In the genomic region with DNA sequence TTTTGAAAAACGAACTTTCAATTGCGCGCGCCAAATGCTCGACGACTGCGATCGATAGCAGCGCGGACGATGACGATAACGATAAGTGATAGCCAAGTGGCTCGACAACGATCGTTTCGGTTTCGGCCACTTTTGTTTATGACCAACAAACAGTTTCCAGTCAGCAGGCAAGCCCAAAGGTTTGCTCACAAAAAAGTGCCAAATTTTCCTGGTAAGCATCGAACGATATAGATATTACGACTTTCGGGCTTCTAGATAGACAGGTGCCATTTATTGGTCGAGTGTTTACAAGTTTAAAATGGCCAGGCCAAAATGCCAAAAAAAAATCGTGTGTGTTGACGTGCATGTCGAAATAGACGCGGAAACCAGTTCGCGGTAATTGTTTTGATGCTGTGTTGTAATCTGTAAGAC, we compare ENCODE assay signal across 1 fruit fly cellular context.
TF ChIP-seq lines count a peak whose summit lies in the region.

A gene (plus strand): TSS at position 147 of the 411 bp plus-strand sequence.

TF ChIP-seq in whole organism, embryonic, 481 proteins besides CTCF, POLR2A, EP300 and RAD21 (continued from another document):
- TF ChIP-seq CG2678 (tag; optimal IDR thresholded peaks at IDR 0.05; lab: Kevin White, UChicago) (no peak), HmgZ (tag; optimal IDR thresholded peaks at IDR 0.05; lab: Kevin White, UChicago) (peak; percentile 35), CG2116 (GFP tag; optimal IDR thresholded peaks at IDR 0.05; lab: Kevin White, UChicago) (peak; percentile 57), CG42726 (GFP tag; IDR thresholded peaks at IDR 0.05; lab: Robert Waterston, UW; ENCODE audit: partially characterized antibody) (peak; percentile 33; the same call in 1 of the 2 replicates), abd-A (tag; optimal IDR thresholded peaks at IDR 0.05; lab: Kevin White, UChicago) (peak; percentile 52), Sry-δ (GFP tag; optimal IDR thresholded peaks at IDR 0.05; lab: Kevin White, UChicago) (peak; percentile 46), Ets97D (GFP tag; optimal IDR thresholded peaks at IDR 0.05; lab: Kevin White, UChicago) (peak; percentile 2), ato (GFP tag; IDR thresholded peaks at IDR 0.05; lab: Robert Waterston, UW; ENCODE audit: partially characterized antibody) (peak; percentile 87), crp (GFP tag; optimal IDR thresholded peaks at IDR 0.05; lab: Kevin White, UChicago) (no peak), CG6254 (GFP tag; optimal IDR thresholded peaks at IDR 0.05; lab: Kevin White, UChicago) (no peak), Side (GFP tag; optimal IDR thresholded peaks at IDR 0.05; lab: Kevin White, UChicago) (no peak), her (GFP tag; optimal IDR thresholded peaks at IDR 0.05; lab: Kevin White, UChicago) (peak; percentile 26), Pdp1 (GFP tag; optimal IDR thresholded peaks at IDR 0.05; lab: Kevin White, UChicago) (peak in 1 of 2 experiments; percentile 22), CG13424 (tag; optimal IDR thresholded peaks at IDR 0.05; lab: Kevin White, UChicago) (no peak), sens (GFP tag; lab: Kevin White, UChicago) (peak; percentile 51), CG10543 (GFP tag; optimal IDR thresholded peaks at IDR 0.05; lab: Kevin White, UChicago) (peak; percentile 19), CG18011 (GFP tag; optimal IDR thresholded peaks at IDR 0.05; lab: Kevin White, UChicago) (peak; percentile 5), Dll (GFP tag; IDR thresholded peaks at IDR 0.05; lab: Robert Waterston, UW; ENCODE audit: partially characterized antibody) (peak; percentile 83), CG16813 (GFP tag; IDR thresholded peaks at IDR 0.05; lab: Robert Waterston, UW; ENCODE audit: partially characterized antibody) (peak; percentile 67), Dbx (GFP tag; IDR thresholded peaks at IDR 0.05; lab: Robert Waterston, UW) (no peak), Hey (tag; optimal IDR thresholded peaks at IDR 0.05; lab: Kevin White, UChicago) (no peak), Xbp1 (GFP tag; optimal IDR thresholded peaks at IDR 0.05; lab: Kevin White, UChicago) (no peak), Bgb (GFP tag; IDR thresholded peaks at IDR 0.05; lab: Robert Waterston, UW; ENCODE audit: partially characterized antibody) (peak; percentile 88), CG43689 (GFP tag; IDR thresholded peaks at IDR 0.05; lab: Robert Waterston, UW) (no peak), CG2202 (tag; optimal IDR thresholded peaks at IDR 0.05; lab: Kevin White, UChicago) (no peak), Ssrp (tag; optimal IDR thresholded peaks at IDR 0.05; lab: Kevin White, UChicago) (no peak), Drgx (GFP tag; IDR thresholded peaks at IDR 0.05; lab: Robert Waterston, UW) (no peak), nom (GFP tag; optimal IDR thresholded peaks at IDR 0.05; lab: Kevin White, UChicago) (no peak), nerfin-1 (tag; optimal IDR thresholded peaks at IDR 0.05; lab: Kevin White, UChicago) (no peak), Optix (GFP tag; IDR thresholded peaks at IDR 0.05; lab: Robert Waterston, UW) (no peak), disco-r (GFP tag; optimal IDR thresholded peaks at IDR 0.05; lab: Kevin White, UChicago) (no peak), CG9876 (GFP tag; optimal IDR thresholded peaks at IDR 0.05; lab: Kevin White, UChicago) (no peak), zen2 (GFP tag; IDR thresholded peaks at IDR 0.05; lab: Robert Waterston, UW; ENCODE audit: partially characterized antibody) (peak; percentile 90), amos (GFP tag; IDR thresholded peaks at IDR 0.05; lab: Robert Waterston, UW; ENCODE audit: partially characterized antibody) (peak; percentile 73; the same call in 1 of the 2 replicates), ase (GFP tag; IDR thresholded peaks at IDR 0.05; lab: Robert Waterston, UW) (peak; percentile 16; the same call in 1 of the 3 replicates), gfzf (GFP tag; optimal IDR thresholded peaks at IDR 0.05; lab: Kevin White, UChicago) (peak; percentile 6), BEAF-32 (GFP tag; optimal IDR thresholded peaks at IDR 0.05; lab: Kevin White, UChicago) (peak; percentile 46), CG17385 (GFP tag; optimal IDR thresholded peaks at IDR 0.05; lab: Kevin White, UChicago) (no peak), CG12071 (GFP tag; optimal IDR thresholded peaks at IDR 0.05; lab: Kevin White, UChicago) (peak; percentile 2), CG12659 (GFP tag; optimal IDR thresholded peaks at IDR 0.05; lab: Kevin White, UChicago) (peak; percentile 33), CG6791 (GFP tag; IDR thresholded peaks at IDR 0.05; lab: Robert Waterston, UW; ENCODE audit: partially characterized antibody) (peak; percentile 92), CG31441 (GFP tag; IDR thresholded peaks at IDR 0.05; lab: Robert Waterston, UW) (no peak), esg (GFP tag; conservative IDR thresholded peaks at IDR 0.05; lab: Robert Waterston, UW) (no peak), CG15696 (tag; optimal IDR thresholded peaks at IDR 0.05; lab: Kevin White, UChicago) (no peak), gro (GFP tag; optimal IDR thresholded peaks at IDR 0.05; lab: Kevin White, UChicago) (no peak), chinmo (GFP tag; IDR thresholded peaks at IDR 0.05; lab: Robert Waterston, UW; ENCODE audit: partially characterized antibody) (peak; percentile 71; the same call in 3 of the 4 replicates), NK7.1 (GFP tag; optimal IDR thresholded peaks at IDR 0.05; lab: Kevin White, UChicago) (no peak), grn (GFP tag; optimal IDR thresholded peaks at IDR 0.05; lab: Kevin White, UChicago) (no peak), CG15269 (tag; optimal IDR thresholded peaks at IDR 0.05; lab: Kevin White, UChicago) (peak; percentile 78), gem (tag; optimal IDR thresholded peaks at IDR 0.05; lab: Kevin White, UChicago) (no peak), PHDP (tag; optimal IDR thresholded peaks at IDR 0.05; lab: Kevin White, UChicago) (peak; percentile 39), Lhr (GFP tag; optimal IDR thresholded peaks at IDR 0.05; lab: Kevin White, UChicago) (no peak), CG8290 (GFP tag; optimal IDR thresholded peaks at IDR 0.05; lab: Kevin White, UChicago) (no peak), CG8290 (tag; optimal IDR thresholded peaks at IDR 0.05; lab: Kevin White, UChicago) (peak in 1 of 2 experiments; percentile 27), CG6765 (GFP tag; optimal IDR thresholded peaks at IDR 0.05; lab: Kevin White, UChicago) (no peak), sna (GFP tag; IDR thresholded peaks at IDR 0.05; lab: Robert Waterston, UW; ENCODE audit: partially characterized antibody) (peak; percentile 89), Doc3 (GFP tag; IDR thresholded peaks at IDR 0.05; lab: Robert Waterston, UW; ENCODE audit: partially characterized antibody) (peak; percentile 74), CG14860 (GFP tag; IDR thresholded peaks at IDR 0.05; lab: Robert Waterston, UW; ENCODE audit: partially characterized antibody) (peak; percentile 88), CG4820 (GFP tag; optimal IDR thresholded peaks at IDR 0.05; lab: Kevin White, UChicago) (no peak), MESR4 (GFP tag; optimal IDR thresholded peaks at IDR 0.05; lab: Kevin White, UChicago) (no peak), slp2 (GFP tag; optimal IDR thresholded peaks at IDR 0.05; lab: Kevin White, UChicago) (no peak), CG32532 (GFP tag; IDR thresholded peaks at IDR 0.05; lab: Robert Waterston, UW) (0 out of 2 replicates have a peak, but pooled peaks have one; percentile 21), Xrp1 (GFP tag; IDR thresholded peaks at IDR 0.05; lab: Robert Waterston, UW) (0 out of 2 replicates have a peak, but pooled peaks have one; percentile 6), mirr (GFP tag; optimal IDR thresholded peaks at IDR 0.05; lab: Kevin White, UChicago) (peak; percentile 15), gt (GFP tag; IDR thresholded peaks at IDR 0.05; lab: Robert Waterston, UW) (no peak), hb (GFP tag; IDR thresholded peaks at IDR 0.05; lab: Robert Waterston, UW; ENCODE audit: partially characterized antibody) (peak; percentile 81), inv (GFP tag; IDR thresholded peaks at IDR 0.05; lab: Robert Waterston, UW; ENCODE audit: partially characterized antibody) (peak; percentile 43), vnd (GFP tag; IDR thresholded peaks at IDR 0.05; lab: Robert Waterston, UW; ENCODE audit: partially characterized antibody) (peak; percentile 80; the same call in 2 of the 3 replicates), sr (GFP tag; IDR thresholded peaks at IDR 0.05; lab: Robert Waterston, UW) (no peak), mld (GFP tag; IDR thresholded peaks at IDR 0.05; lab: Robert Waterston, UW; ENCODE audit: partially characterized antibody) (peak; percentile 85), CG2129 (GFP tag; IDR thresholded peaks at IDR 0.05; lab: Robert Waterston, UW; ENCODE audit: partially characterized antibody) (0 out of 2 replicates have a peak, but pooled peaks have one; percentile 31), CG34422 (GFP tag; IDR thresholded peaks at IDR 0.05; lab: Robert Waterston, UW) (no peak; the same call in 2 of the 3 replicates), CG34224 (GFP tag; IDR thresholded peaks at IDR 0.05; lab: Robert Waterston, UW; ENCODE audit: partially characterized antibody) (peak; percentile 90), CG13287 (GFP tag; IDR thresholded peaks at IDR 0.05; lab: Robert Waterston, UW; ENCODE audit: partially characterized antibody) (peak; percentile 86), cato (GFP tag; optimal IDR thresholded peaks at IDR 0.05; lab: Kevin White, UChicago; ENCODE audit: borderline replicate concordance) (no peak), stwl (tag; optimal IDR thresholded peaks at IDR 0.05; lab: Kevin White, UChicago) (peak; percentile 72), Blimp-1 (GFP tag; optimal IDR thresholded peaks at IDR 0.05; lab: Kevin White, UChicago) (no peak), ftz-f1 (GFP tag; optimal IDR thresholded peaks at IDR 0.05; lab: Kevin White, UChicago) (no peak), Opbp (GFP tag; IDR thresholded peaks at IDR 0.05; lab: Robert Waterston, UW; ENCODE audit: partially characterized antibody) (peak; percentile 84), Fer1 (GFP tag; optimal IDR thresholded peaks at IDR 0.05; lab: Kevin White, UChicago) (peak; percentile 22), Med (GFP tag; lab: Kevin White, UChicago) (peak; percentile 75), unpg (GFP tag; optimal IDR thresholded peaks at IDR 0.05; lab: Kevin White, UChicago) (no peak), GATAe (GFP tag; conservative IDR thresholded peaks at IDR 0.05; lab: Robert Waterston, UW) (no peak), E2f2 (GFP tag; IDR thresholded peaks at IDR 0.05; lab: Robert Waterston, UW) (peak; percentile 93), CG13894 (tag; optimal IDR thresholded peaks at IDR 0.05; lab: Kevin White, UChicago) (peak; percentile 55), tna (GFP tag; IDR thresholded peaks at IDR 0.05; lab: Robert Waterston, UW; ENCODE audit: partially characterized antibody) (peak; percentile 94), CG1602 (GFP tag; optimal IDR thresholded peaks at IDR 0.05; lab: Kevin White, UChicago) (no peak), hbn (GFP tag; IDR thresholded peaks at IDR 0.05; lab: Robert Waterston, UW; ENCODE audit: partially characterized antibody) (peak; percentile 74), Eip74EF (GFP tag; optimal IDR thresholded peaks at IDR 0.05; lab: Kevin White, UChicago) (peak in 1 of 2 experiments; percentile 45), CG17186 (GFP tag; optimal IDR thresholded peaks at IDR 0.05; lab: Kevin White, UChicago) (peak; percentile 1), nerfin-2 (GFP tag; IDR thresholded peaks at IDR 0.05; lab: Robert Waterston, UW; ENCODE audit: partially characterized antibody) (peak; percentile 92), HLH4C (GFP tag; IDR thresholded peaks at IDR 0.05; lab: Robert Waterston, UW; ENCODE audit: partially characterized antibody) (peak; percentile 95), CG11247 (GFP tag; IDR thresholded peaks at IDR 0.05; lab: Robert Waterston, UW) (no peak), dmrt99B (tag; optimal IDR thresholded peaks at IDR 0.05; lab: Kevin White, UChicago) (peak; percentile 4), Ets65A (GFP tag; lab: Kevin White, UChicago) (peak; percentile 79), knrl (GFP tag; IDR thresholded peaks at IDR 0.05; lab: Robert Waterston, UW; ENCODE audit: partially characterized antibody) (peak; percentile 45; the same call in 2 of the 3 replicates), CG2712 (tag; optimal IDR thresholded peaks at IDR 0.05; lab: Kevin White, UChicago) (peak; percentile 15), CG15514 (GFP tag; optimal IDR thresholded peaks at IDR 0.05; lab: Kevin White, UChicago) (peak; percentile 42), MBD-R2 (GFP tag; IDR thresholded peaks at IDR 0.05; lab: Robert Waterston, UW) (peak; percentile 39; the same call in 1 of the 2 replicates), Dref (GFP tag; IDR thresholded peaks at IDR 0.05; lab: Robert Waterston, UW) (peak; percentile 85), CG1603 (tag; optimal IDR thresholded peaks at IDR 0.05; lab: Kevin White, UChicago) (peak; percentile 25)
